Worm (Caenorhabditis elegans) whole organism, young adult: Measurements from ENCODE around the gene oac-55.

Source experiments
- F55B11.4 ChIP-seq: sonication (generic microtip); optimal IDR thresholded peaks from 2 replicates; lab custom pipeline; 2016; ENCODE audit warnings: missing compliant biosample characterization, missing genetic modification characterization, borderline replicate concordance; ENCODE audit not compliant: insufficient read depth
- T07F8.4 ChIP-seq: sonication (generic microtip); optimal IDR thresholded peaks from 2 replicates; lab custom pipeline; 2016; ENCODE audit warnings: mild to moderate bottlenecking, missing genetic modification characterization, moderate library complexity, missing compliant biosample characterization
- Y56A3A.18 ChIP-seq: fragments of 200-800 bp; sonication (Bioruptor generic); IDR thresholded peaks from 2 replicates; pipeline ENCODE4 v1.3.6; 2022; ENCODE audit warnings: missing genetic modification reagents, missing genetic modification characterization, missing compliant biosample characterization
- athp-1 ChIP-seq: sonication (generic microtip); optimal IDR thresholded peaks from 2 replicates; lab custom pipeline; 2017; ENCODE audit warnings: mild to moderate bottlenecking, missing genetic modification characterization, missing compliant biosample characterization
- let-526 ChIP-seq: fragments of 200-800 bp; sonication (Bioruptor generic); IDR thresholded peaks from 2 replicates; pipeline ENCODE4 v1.3.6; 2022; ENCODE audit warnings: missing genetic modification reagents, missing genetic modification characterization, missing compliant biosample characterization
- nhr-90 ChIP-seq: sonication (generic microtip); optimal IDR thresholded peaks from 2 replicates; lab custom pipeline; 2016; ENCODE audit warnings: missing genotype, mild to moderate bottlenecking, missing genetic modification characterization, missing compliant biosample characterization
- repo-1 ChIP-seq: sonication (generic microtip); optimal IDR thresholded peaks from 2 replicates; lab custom pipeline; 2017; ENCODE audit warnings: mild to moderate bottlenecking, missing genetic modification characterization, missing compliant biosample characterization

- TF ChIP-seq let-526 (GFP tag; lab: Robert Waterston, UW) (no peak), T07F8.4 (tag; lab: Kevin White, UChicago) (no peak), repo-1 (peak; percentile 31), Y56A3A.18 (no peak), athp-1 (tag; lab: Kevin White, UChicago) (peak; percentile 4), nhr-90 (tag; lab: Kevin White, UChicago) (no peak), F55B11.4 (tag; lab: Kevin White, UChicago) (no peak)
These were observed 48.7 kb upstream of the oac-55 start for ce11 chrV:3712192-3712591.
